Worm (Caenorhabditis elegans) whole organism, young adult: ENCODE results near the gene F43G6.17.

Experiments used
- C06A6.2 ChIP-seq: fragments of 200-800 bp; sonication (Bioruptor generic); conservative IDR thresholded peaks from 2 replicates; pipeline ENCODE4 v1.3.6; 2022; ENCODE audit warnings: missing genetic modification characterization, missing compliant biosample characterization
- F33H1.4 ChIP-seq: fragments of 200-800 bp; sonication (Bioruptor generic); IDR thresholded peaks from 2 replicates; pipeline ENCODE4 v1.3.6; 2022; ENCODE audit warnings: missing genetic modification reagents, missing genetic modification characterization, missing compliant biosample characterization
- F39B2.1 ChIP-seq: fragments of 200-800 bp; sonication (Bioruptor generic); IDR thresholded peaks from 2 replicates; pipeline ENCODE4 v1.3.6; 2022; ENCODE audit warnings: missing genetic modification reagents, missing genetic modification characterization, missing compliant biosample characterization
- F55B11.4 ChIP-seq: sonication (generic microtip); optimal IDR thresholded peaks from 2 replicates; lab custom pipeline; 2016; ENCODE audit warnings: missing compliant biosample characterization, missing genetic modification characterization, borderline replicate concordance; ENCODE audit not compliant: insufficient read depth
- T07F8.4 ChIP-seq: sonication (generic microtip); optimal IDR thresholded peaks from 2 replicates; lab custom pipeline; 2016; ENCODE audit warnings: mild to moderate bottlenecking, missing genetic modification characterization, moderate library complexity, missing compliant biosample characterization
- Y53F4B.3 ChIP-seq: fragments of 200-800 bp; sonication (Bioruptor generic); IDR thresholded peaks from 2 replicates; pipeline ENCODE4 v1.3.6; 2022; ENCODE audit warnings: missing genetic modification reagents, missing genetic modification characterization, missing compliant biosample characterization
- Y67H2A.10 ChIP-seq: fragments of 200-800 bp; sonication (Bioruptor generic); conservative IDR thresholded peaks from 2 replicates; pipeline ENCODE4 v1.3.6; 2022; ENCODE audit warnings: missing genetic modification reagents, missing genetic modification characterization, missing compliant biosample characterization
- akir-1 ChIP-seq: fragments of 200-800 bp; sonication (Bioruptor generic); optimal IDR thresholded peaks from 2 replicates; lab custom pipeline; 2018; ENCODE audit warnings: mild to moderate bottlenecking, missing genetic modification characterization, moderate library complexity, missing compliant biosample characterization
- ama-1 ChIP-seq, 3 experiments: fragments of 150-350 bp in 1 of 3; sonication (generic microtip) in 2 of 3; optimal IDR thresholded peaks; 2 replicates each; lab custom pipeline; 2014 to 2018; ENCODE audit warnings: missing biosample characterization in 2 of 3, missing genetic modification characterization in 2 of 3, missing genetic modification reagents in 2 of 3
- aptf-2 ChIP-seq: fragments of 200-800 bp; sonication (Bioruptor generic); conservative IDR thresholded peaks from 2 replicates; pipeline ENCODE4 v1.3.6; 2022; ENCODE audit warnings: missing genetic modification reagents, missing genetic modification characterization, missing compliant biosample characterization
- athp-1 ChIP-seq: sonication (generic microtip); optimal IDR thresholded peaks from 2 replicates; lab custom pipeline; 2017; ENCODE audit warnings: mild to moderate bottlenecking, missing genetic modification characterization, missing compliant biosample characterization
- ceh-100 ChIP-seq: fragments of 200-800 bp; sonication (Bioruptor generic); IDR thresholded peaks from 2 replicates; pipeline ENCODE4 v1.3.6; 2022; ENCODE audit warnings: missing genetic modification reagents, missing genetic modification characterization, missing compliant biosample characterization
- ceh-27 ChIP-seq: fragments of 200-800 bp; sonication (Bioruptor generic); optimal IDR thresholded peaks from 2 replicates; lab custom pipeline; 2018; ENCODE audit warnings: mild to moderate bottlenecking, missing genetic modification characterization, moderate library complexity, missing compliant biosample characterization
- ceh-40 ChIP-seq: fragments of 200-800 bp; sonication (Bioruptor generic); IDR thresholded peaks from 2 replicates; pipeline ENCODE4 v1.3.6; 2022; ENCODE audit warnings: missing genetic modification characterization, missing compliant biosample characterization
- ceh-58 ChIP-seq: fragments of 200-800 bp; sonication (Bioruptor generic); IDR thresholded peaks from 2 replicates; pipeline ENCODE4 v1.3.6; 2022; ENCODE audit warnings: missing genetic modification characterization, missing compliant biosample characterization
- ceh-79 ChIP-seq: sonication (generic microtip); optimal IDR thresholded peaks from 2 replicates; lab custom pipeline; 2017; ENCODE audit warnings: mild to moderate bottlenecking, missing genetic modification characterization, missing compliant biosample characterization
- ceh-91 ChIP-seq: fragments of 200-800 bp; sonication (Bioruptor generic); IDR thresholded peaks from 2 replicates; pipeline ENCODE4 v1.3.6; 2022; ENCODE audit warnings: missing genetic modification reagents, missing genetic modification characterization, missing compliant biosample characterization
- chd-7 ChIP-seq: sonication (generic microtip); optimal IDR thresholded peaks from 2 replicates; lab custom pipeline; 2016; ENCODE audit warnings: mild to moderate bottlenecking, missing genetic modification characterization, moderate library complexity, missing compliant biosample characterization
- efl-1 ChIP-seq: fragments of 150-350 bp; optimal IDR thresholded peaks from 2 replicates; lab custom pipeline; 2014; ENCODE audit warnings: missing biosample characterization, missing genetic modification reagents, missing genetic modification characterization
- gei-17 ChIP-seq: fragments of 200-800 bp; sonication (Bioruptor generic); optimal IDR thresholded peaks from 2 replicates; lab custom pipeline; 2018; ENCODE audit warnings: mild to moderate bottlenecking, missing genetic modification characterization, missing compliant biosample characterization
- hmg-1.2 ChIP-seq: fragments of 200-800 bp; sonication (Bioruptor generic); IDR thresholded peaks from 2 replicates; pipeline ENCODE4 v1.3.6; 2022; ENCODE audit warnings: missing genetic modification reagents, missing genetic modification characterization, missing compliant biosample characterization
- hrde-1 ChIP-seq: sonication (generic microtip); optimal IDR thresholded peaks from 2 replicates; lab custom pipeline; 2016; ENCODE audit warnings: missing genetic modification characterization, mild to moderate bottlenecking, missing compliant biosample characterization, moderate library complexity, missing genotype, missing genetic modification reagents, borderline replicate concordance
- lag-1 ChIP-seq: fragments of 200-800 bp; sonication (Bioruptor generic); IDR thresholded peaks from 2 replicates; pipeline ENCODE4 v1.3.6; 2022; ENCODE audit warnings: missing genetic modification reagents, missing genetic modification characterization, missing compliant biosample characterization
- let-607 ChIP-seq, 2 experiments: fragments of 200-800 bp in 1 of 2; sonication (Bioruptor generic) in 1 of 2; sonication (generic microtip) in 1 of 2; optimal IDR thresholded peaks; 2 replicates each; lab custom pipeline; 2016 to 2018; ENCODE audit warnings: mild to moderate bottlenecking in 2 of 2, missing compliant biosample characterization in 2 of 2, missing genetic modification characterization in 2 of 2, moderate library complexity in 2 of 2, missing genotype in 1 of 2
- lin-40 ChIP-seq: sonication (generic microtip); optimal IDR thresholded peaks from 2 replicates; lab custom pipeline; 2016; ENCODE audit warnings: missing genetic modification characterization, mild to moderate bottlenecking, missing compliant biosample characterization, missing genotype, missing genetic modification reagents
- lsl-1 ChIP-seq: fragments of 200-800 bp; sonication (Bioruptor generic); optimal IDR thresholded peaks from 2 replicates; lab custom pipeline; 2018; ENCODE audit warnings: mild to moderate bottlenecking, missing genetic modification characterization, moderate library complexity, missing compliant biosample characterization
- madf-8 ChIP-seq: fragments of 200-800 bp; sonication (Bioruptor generic); conservative IDR thresholded peaks from 2 replicates; pipeline ENCODE4 v1.3.6; 2022; ENCODE audit warnings: missing genetic modification reagents, missing genetic modification characterization, missing compliant biosample characterization
- mcd-1 ChIP-seq: fragments of 200-800 bp; sonication (Bioruptor generic); IDR thresholded peaks from 2 replicates; pipeline ENCODE4 v1.3.6; 2022; ENCODE audit warnings: missing genetic modification reagents, missing genetic modification characterization, missing compliant biosample characterization
- mes-4 ChIP-seq: sonication (generic microtip); optimal IDR thresholded peaks from 2 replicates; lab custom pipeline; 2016; ENCODE audit warnings: missing genotype, missing genetic modification characterization, missing compliant biosample characterization
- nfya-1 ChIP-seq: sonication (generic microtip); optimal IDR thresholded peaks from 2 replicates; lab custom pipeline; 2017; ENCODE audit warnings: antibody characterized with exemption, missing compliant biosample characterization, missing genetic modification characterization, borderline replicate concordance; ENCODE audit not compliant: insufficient read depth
- nhr-120 ChIP-seq: fragments of 200-800 bp; sonication (Bioruptor generic); IDR thresholded peaks from 2 replicates; pipeline ENCODE4 v1.3.6; 2022; ENCODE audit warnings: missing genetic modification characterization, missing compliant biosample characterization
- nhr-179 ChIP-seq: sonication (generic microtip); optimal IDR thresholded peaks from 2 replicates; lab custom pipeline; 2016; ENCODE audit warnings: mild to moderate bottlenecking, missing genetic modification characterization, missing compliant biosample characterization
- pha-4 ChIP-seq: fragments of 150-350 bp; sonication (generic microtip); optimal IDR thresholded peaks from 2 replicates; lab custom pipeline; 2014; ENCODE audit warnings: missing biosample characterization, missing genetic modification reagents, missing genetic modification characterization
- rec-8 ChIP-seq, 2 experiments: sonication (generic microtip); optimal IDR thresholded peaks; 2 replicates each; lab custom pipeline; 2016; ENCODE audit warnings: mild to moderate bottlenecking in 2 of 2, missing genetic modification characterization in 2 of 2, missing genetic modification reagents in 2 of 2, missing genotype in 2 of 2, missing biosample characterization in 1 of 2, missing compliant biosample characterization in 1 of 2, moderate library complexity in 1 of 2
- repo-1 ChIP-seq: sonication (generic microtip); optimal IDR thresholded peaks from 2 replicates; lab custom pipeline; 2017; ENCODE audit warnings: mild to moderate bottlenecking, missing genetic modification characterization, missing compliant biosample characterization
- sdz-38 ChIP-seq: sonication (generic microtip); optimal IDR thresholded peaks from 2 replicates; lab custom pipeline; 2016; ENCODE audit warnings: missing genotype, missing genetic modification characterization, missing compliant biosample characterization
- snpc-1.1 ChIP-seq: sonication (generic microtip); optimal IDR thresholded peaks from 2 replicates; lab custom pipeline; 2017; ENCODE audit warnings: missing genetic modification characterization, mild to moderate bottlenecking, missing compliant biosample characterization, antibody characterized with exemption, moderate library complexity, missing genotype, missing genetic modification reagents; ENCODE audit not compliant: insufficient read depth
- snpc-1.3 ChIP-seq: sonication (generic microtip); optimal IDR thresholded peaks from 2 replicates; lab custom pipeline; 2017; ENCODE audit warnings: missing genetic modification characterization, mild to moderate bottlenecking, missing compliant biosample characterization, antibody characterized with exemption, moderate library complexity, missing genotype, missing genetic modification reagents; ENCODE audit not compliant: insufficient read depth
- snpc-4 ChIP-seq, 5 experiments: fragments of 150-350 bp in 1 of 5; sonication (generic microtip) in 4 of 5; optimal IDR thresholded peaks; 2 replicates each; lab custom pipeline; 2014 to 2018; ENCODE audit warnings: missing genetic modification characterization in 5 of 5, missing biosample characterization in 3 of 5, antibody characterized with exemption in 2 of 5, mild to moderate bottlenecking in 2 of 5, missing compliant biosample characterization in 2 of 5, missing genotype in 2 of 5, moderate library complexity in 2 of 5, missing genetic modification reagents in 1 of 5
- sptf-2 ChIP-seq: fragments of 200-800 bp; sonication (Bioruptor generic); optimal IDR thresholded peaks from 2 replicates; lab custom pipeline; 2018; ENCODE audit warnings: mild to moderate bottlenecking, missing genetic modification characterization, missing compliant biosample characterization
- tlf-1 ChIP-seq: fragments of 200-800 bp; sonication (Bioruptor generic); optimal IDR thresholded peaks from 2 replicates; lab custom pipeline; 2018; ENCODE audit warnings: mild to moderate bottlenecking, missing genetic modification characterization, missing compliant biosample characterization
- unc-130 ChIP-seq: sonication (generic microtip); optimal IDR thresholded peaks from 2 replicates; lab custom pipeline; 2016; ENCODE audit warnings: missing genetic modification reagents, missing genetic modification characterization, missing compliant biosample characterization
- unc-62 ChIP-seq: fragments of 150-350 bp; optimal IDR thresholded peaks from 2 replicates; lab custom pipeline; 2014; ENCODE audit warnings: missing biosample characterization, missing genetic modification reagents, missing genetic modification characterization
- zfh-2 ChIP-seq: fragments of 200-800 bp; sonication (Bioruptor generic); conservative IDR thresholded peaks from 2 replicates; pipeline ENCODE4 v1.3.6; 2022; ENCODE audit warnings: missing genetic modification reagents, missing genetic modification characterization, missing compliant biosample characterization
- zim-3 ChIP-seq: sonication (generic microtip); optimal IDR thresholded peaks from 2 replicates; lab custom pipeline; 2017; ENCODE audit warnings: mild to moderate bottlenecking, missing genetic modification characterization, moderate library complexity, missing compliant biosample characterization
- ztf-18 ChIP-seq: sonication (generic microtip); optimal IDR thresholded peaks from 2 replicates; lab custom pipeline; 2016; ENCODE audit warnings: missing genotype, mild to moderate bottlenecking, missing genetic modification characterization, missing compliant biosample characterization

Gene F43G6.17

DNA sequence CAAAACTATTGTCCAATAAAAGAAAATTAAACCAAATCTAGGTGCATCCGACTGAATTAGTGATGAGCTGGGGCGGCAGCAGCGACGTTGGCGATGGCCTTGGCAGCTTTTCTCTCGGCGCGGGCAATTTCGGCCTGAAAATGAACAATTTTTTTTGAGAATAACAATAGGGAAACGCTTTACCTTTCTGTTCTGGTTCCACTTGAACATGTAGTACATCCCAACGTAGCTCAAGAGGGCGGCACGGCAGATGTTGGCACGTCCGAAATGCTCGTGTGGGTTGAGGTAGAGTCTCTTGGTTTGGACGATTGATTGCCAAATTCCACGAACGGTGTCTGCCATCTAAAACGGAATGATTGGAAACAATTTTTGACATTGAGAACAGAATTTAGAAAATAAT lies 28.3 kb upstream of the F43G6.17 start, which contains the start of gene F44E5.1 (continued):
- TF ChIP-seq F55B11.4 (no peak), hmg-1.2 (GFP tag; lab: Robert Waterston, UW) (no peak), pha-4 (tag; lab: Kevin White, UChicago) (no peak), ceh-91 (GFP tag; lab: Robert Waterston, UW) (no peak), ceh-79 (peak; percentile 4), sdz-38 (tag; lab: Kevin White, UChicago) (no peak), zfh-2 (GFP tag; lab: Robert Waterston, UW) (no peak), chd-7 (tag; lab: Kevin White, UChicago) (peak; percentile 68), rec-8 (tag; optimal IDR thresholded peaks at IDR 0.05; lab: Kevin White, UChicago) (no peak), let-607 (tag; optimal IDR thresholded peaks at IDR 0.05; lab: Kevin White, UChicago) (no peak), aptf-2 (no peak), nhr-120 (GFP tag; lab: Robert Waterston, UW) (no peak), ceh-40 (GFP tag; lab: Robert Waterston, UW) (no peak), akir-1 (GFP tag; lab: Kevin White, UChicago) (no peak), hrde-1 (tag; lab: Kevin White, UChicago) (no peak), gei-17 (GFP tag; lab: Kevin White, UChicago) (no peak), F39B2.1 (GFP tag; lab: Robert Waterston, UW) (no peak), nhr-179 (tag; lab: Kevin White, UChicago) (no peak), lag-1 (GFP tag; lab: Robert Waterston, UW) (no peak), lin-40 (no peak), snpc-1.3 (tag; lab: Kevin White, UChicago) (no peak), repo-1 (tag; lab: Kevin White, UChicago) (no peak), ama-1 (optimal IDR thresholded peaks at IDR 0.05; lab: Kevin White, UChicago) (no peak), ama-1 (GFP tag; optimal IDR thresholded peaks at IDR 0.05; lab: Kevin White, UChicago) (no peak), tlf-1 (GFP tag; lab: Kevin White, UChicago) (no peak), ceh-58 (GFP tag; lab: Robert Waterston, UW) (no peak), madf-8 (GFP tag; lab: Robert Waterston, UW) (no peak)
- TF ChIP-seq, all 124 proteins: peak for 7

ce11 chrII:11777893-11778480 lies 24.6 kb upstream of the F43G6.17 start, which contains the start of the genes patr-1 and dna-2:
Gene patr-1, minus strand, starts transcription at chrII:11777943.
Gene dna-2, plus strand, starts transcription at chrII:11778430.
- no peak for TF ChIP-seq tlf-1 (GFP tag; lab: Kevin White, UChicago)
- TF ChIP-seq efl-1 (GFP tag; lab: Kevin White, UChicago) = peak; percentile 59
- TF ChIP-seq Y53F4B.3 (GFP tag; lab: Robert Waterston, UW) = no peak
- TF ChIP-seq lsl-1 (GFP tag; lab: Kevin White, UChicago) = peak; percentile 65
- TF ChIP-seq C06A6.2 (GFP tag; lab: Robert Waterston, UW) = no peak
- no peak for TF ChIP-seq unc-130 (GFP tag; lab: Kevin White, UChicago)
- no peak for TF ChIP-seq Y67H2A.10 (GFP tag; lab: Robert Waterston, UW)
- peak; percentile 82 for TF ChIP-seq F33H1.4
- no peak for TF ChIP-seq ceh-100 (GFP tag; lab: Robert Waterston, UW)
- no peak for TF ChIP-seq nfya-1 (tag; lab: Kevin White, UChicago)
- TF ChIP-seq T07F8.4 = no peak
- peak; percentile 95 for TF ChIP-seq hmg-1.2 (GFP tag; lab: Robert Waterston, UW)
- no peak for TF ChIP-seq snpc-4 (GFP tag; optimal IDR thresholded peaks at IDR 0.05; lab: Kevin White, UChicago)
- peak in 3 of 4 experiments; percentile 7 to 63 (median 44) for TF ChIP-seq snpc-4 (tag; optimal IDR thresholded peaks at IDR 0.05; lab: Kevin White, UChicago)
- TF ChIP-seq ztf-18 (tag; lab: Kevin White, UChicago) = peak; percentile 16
- peak; percentile 61 for TF ChIP-seq mcd-1 (GFP tag; lab: Robert Waterston, UW)
- TF ChIP-seq ceh-27 (GFP tag; lab: Kevin White, UChicago) = peak; percentile 6
- TF ChIP-seq mes-4 (tag; lab: Kevin White, UChicago) = no peak
- no peak for TF ChIP-seq zim-3 (tag; lab: Kevin White, UChicago)
- no peak for TF ChIP-seq athp-1 (tag; lab: Kevin White, UChicago)
- TF ChIP-seq snpc-1.1 (tag; lab: Kevin White, UChicago) = peak; percentile 29
- TF ChIP-seq sptf-2 (GFP tag; lab: Kevin White, UChicago) = no peak
- TF ChIP-seq unc-62 (GFP tag; lab: Kevin White, UChicago) = no peak
